Fruit fly (Drosophila melanogaster): ENCODE measurements around the gene pnt.

DNA sequence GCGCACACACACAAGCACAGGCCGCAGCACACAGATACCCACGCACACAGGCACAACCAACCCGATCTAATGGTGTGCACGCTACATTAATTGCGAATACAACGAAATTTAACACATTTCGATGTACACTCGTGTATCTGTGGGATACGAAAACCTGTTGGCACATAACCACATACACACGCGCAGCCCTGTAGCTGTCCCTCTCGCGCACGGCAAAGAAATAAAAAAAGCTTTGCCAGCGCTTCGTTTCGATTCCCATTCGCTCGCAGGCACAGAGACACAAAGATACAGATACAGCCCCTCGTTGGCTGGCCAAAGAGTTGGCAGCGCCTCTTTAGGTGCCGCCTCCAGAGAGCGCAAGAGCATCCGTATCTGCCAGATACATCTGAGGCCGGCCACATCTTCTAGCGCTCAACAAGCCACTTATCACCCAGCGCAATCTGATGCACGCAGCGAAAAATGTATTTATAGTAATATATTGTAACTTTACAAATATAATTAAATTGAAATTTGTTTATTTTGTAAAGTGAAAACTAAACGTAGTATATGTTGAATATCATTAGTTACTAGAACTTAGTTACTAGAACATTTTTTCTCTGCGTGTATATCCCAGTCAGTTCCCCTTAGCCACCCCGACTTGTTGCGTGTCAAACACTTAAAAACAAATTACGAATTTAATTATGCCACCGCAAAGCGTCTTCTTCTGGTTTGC lies 52.7 kb downstream of the pnt start:
- peak; percentile 47 for TF ChIP-seq OdsH (GFP tag; optimal IDR thresholded peaks at IDR 0.05)
- peak; percentile 65 for TF ChIP-seq Rel (GFP tag; optimal IDR thresholded peaks at IDR 0.05)
- no peak for TF ChIP-seq Rel (tag; optimal IDR thresholded peaks at IDR 0.05)
- TF ChIP-seq Abd-B (GFP tag; optimal IDR thresholded peaks at IDR 0.05), result no peak
- TF ChIP-seq Hr78 (GFP tag; optimal IDR thresholded peaks at IDR 0.05), result no peak
- TF ChIP-seq psq (GFP tag; optimal IDR thresholded peaks at IDR 0.05), result peak; percentile 2
